Worm (Caenorhabditis elegans) whole organism, mixed stage, embryonic: Measurements from ENCODE around the gene cct-7.

Source experiments
- M03D4.4 ChIP-seq: sonication (generic microtip); optimal IDR thresholded peaks from 2 replicates; lab custom pipeline; 2017; ENCODE audit warnings: mild to moderate bottlenecking, missing genetic modification characterization, missing compliant biosample characterization
- bed-3 ChIP-seq: fragments of 200-800 bp; sonication (Bioruptor generic); optimal IDR thresholded peaks from 3 replicates; lab custom pipeline; 2018; ENCODE audit warnings: mild to moderate bottlenecking, missing genetic modification characterization, moderate library complexity, missing compliant biosample characterization
- blmp-1 ChIP-seq: fragments of 150-350 bp; optimal IDR thresholded peaks from 2 replicates; lab custom pipeline; 2014; ENCODE audit warnings: missing biosample characterization, missing genetic modification characterization
- ceh-39 ChIP-seq: fragments of 150-350 bp; optimal IDR thresholded peaks from 2 replicates; lab custom pipeline; 2014; ENCODE audit warnings: missing biosample characterization, missing genetic modification characterization
- ceh-83 ChIP-seq: fragments of 200-800 bp; sonication (Bioruptor generic); optimal IDR thresholded peaks from 2 replicates; lab custom pipeline; 2018; ENCODE audit warnings: mild to moderate bottlenecking, missing genetic modification characterization, missing compliant biosample characterization
- ces-1 ChIP-seq: fragments of 150-350 bp; optimal IDR thresholded peaks from 2 replicates; lab custom pipeline; 2014; ENCODE audit warnings: missing biosample characterization, missing genetic modification reagents, missing genetic modification characterization
- drap-1 ChIP-seq: fragments of 200-800 bp; sonication (Bioruptor generic); optimal IDR thresholded peaks from 3 replicates; lab custom pipeline; 2018; ENCODE audit warnings: mild to moderate bottlenecking, missing genetic modification characterization, missing compliant biosample characterization
- elt-1 ChIP-seq: sonication (generic microtip); optimal IDR thresholded peaks from 2 replicates; lab custom pipeline; 2017; ENCODE audit warnings: missing genetic modification characterization, mild to moderate bottlenecking, missing compliant biosample characterization, antibody characterized with exemption, moderate library complexity, borderline replicate concordance; ENCODE audit not compliant: insufficient read depth
- elt-3 ChIP-seq: fragments of 150-350 bp; optimal IDR thresholded peaks from 2 replicates; lab custom pipeline; 2014; ENCODE audit warnings: missing biosample characterization, missing genetic modification characterization
- flh-1 ChIP-seq: fragments of 200-800 bp; sonication (Bioruptor generic); optimal IDR thresholded peaks from 2 replicates; lab custom pipeline; 2018; ENCODE audit warnings: mild to moderate bottlenecking, missing genetic modification characterization, moderate library complexity, missing compliant biosample characterization
- ham-2 ChIP-seq: fragments of 200-800 bp; sonication (Bioruptor generic); optimal IDR thresholded peaks from 2 replicates; lab custom pipeline; 2018; ENCODE audit warnings: mild to moderate bottlenecking, missing genetic modification characterization, missing compliant biosample characterization
- lin-32 ChIP-seq: fragments of 200-800 bp; sonication (Bioruptor generic); optimal IDR thresholded peaks from 2 replicates; lab custom pipeline; 2018; ENCODE audit warnings: mild to moderate bottlenecking, missing genetic modification characterization, missing compliant biosample characterization
- lsy-2 ChIP-seq: fragments of 150-350 bp; optimal IDR thresholded peaks from 2 replicates; lab custom pipeline; 2014; ENCODE audit warnings: missing biosample characterization, missing genetic modification characterization
- mab-5 ChIP-seq: fragments of 150-350 bp; optimal IDR thresholded peaks from 2 replicates; lab custom pipeline; 2014; ENCODE audit warnings: missing biosample characterization, missing genetic modification characterization
- mep-1 ChIP-seq: fragments of 150-350 bp; optimal IDR thresholded peaks from 2 replicates; lab custom pipeline; 2017; ENCODE audit warnings: missing biosample characterization, missing genetic modification reagents, missing genetic modification characterization, inconsistent platforms
- mls-2 ChIP-seq: sonication (generic microtip); optimal IDR thresholded peaks from 2 replicates; lab custom pipeline; 2016; ENCODE audit warnings: mild to moderate bottlenecking, missing genetic modification characterization, moderate library complexity, missing compliant biosample characterization
- nhr-12 ChIP-seq: fragments of 150-350 bp; optimal IDR thresholded peaks from 2 replicates; lab custom pipeline; 2014; ENCODE audit warnings: missing biosample characterization, missing genetic modification characterization
- nhr-2 ChIP-seq: fragments of 150-350 bp; optimal IDR thresholded peaks from 2 replicates; lab custom pipeline; 2014; ENCODE audit warnings: missing biosample characterization, missing genetic modification characterization
- nhr-237 ChIP-seq: fragments of 150-350 bp; optimal IDR thresholded peaks from 2 replicates; lab custom pipeline; 2014; ENCODE audit warnings: missing biosample characterization, missing genetic modification characterization
- nhr-76 ChIP-seq: sonication (generic microtip); optimal IDR thresholded peaks from 2 replicates; lab custom pipeline; 2017; ENCODE audit warnings: missing biosample characterization, missing genetic modification characterization
- pha-4 ChIP-seq: fragments of 150-350 bp; optimal IDR thresholded peaks from 2 replicates; lab custom pipeline; 2018; ENCODE audit warnings: missing biosample characterization, missing genetic modification reagents, missing genetic modification characterization
- sem-2 ChIP-seq: fragments of 200-800 bp; sonication (Bioruptor generic); optimal IDR thresholded peaks from 2 replicates; lab custom pipeline; 2018; ENCODE audit warnings: mild to moderate bottlenecking, missing genetic modification characterization, missing compliant biosample characterization
- snpc-4 ChIP-seq: fragments of 150-350 bp; optimal IDR thresholded peaks from 2 replicates; lab custom pipeline; 2014; ENCODE audit warnings: missing biosample characterization, missing genetic modification characterization
- sptf-1 ChIP-seq: sonication (generic microtip); optimal IDR thresholded peaks from 2 replicates; lab custom pipeline; 2017; ENCODE audit warnings: mild to moderate bottlenecking, missing genetic modification characterization, moderate library complexity, missing compliant biosample characterization
- tbx-8 ChIP-seq: fragments of 200-800 bp; sonication (Bioruptor generic); optimal IDR thresholded peaks from 2 replicates; lab custom pipeline; 2018; ENCODE audit warnings: mild to moderate bottlenecking, missing genetic modification characterization, moderate library complexity, missing compliant biosample characterization
- unc-120 ChIP-seq: sonication (generic microtip); optimal IDR thresholded peaks from 2 replicates; lab custom pipeline; 2017; ENCODE audit warnings: missing genetic modification characterization, missing compliant biosample characterization; ENCODE audit not compliant: poor library complexity, severe bottlenecking
- unc-39 ChIP-seq: fragments of 150-350 bp; optimal IDR thresholded peaks from 2 replicates; lab custom pipeline; 2014; ENCODE audit warnings: missing biosample characterization, missing genetic modification characterization
- unc-62 ChIP-seq: fragments of 150-350 bp; optimal IDR thresholded peaks from 2 replicates; lab custom pipeline; 2014; ENCODE audit warnings: missing biosample characterization, missing genetic modification reagents, missing genetic modification characterization
- ztf-11 ChIP-seq: fragments of 150-350 bp; optimal IDR thresholded peaks from 2 replicates; lab custom pipeline; 2014; ENCODE audit warnings: missing biosample characterization, missing genetic modification characterization

cct-7 gene

ce11 chrV:1848590-1848989 lies 23.5 kb upstream of the cct-7 start:
- TF ChIP-seq flh-1 (GFP tag; lab: Kevin White, UChicago): no peak
- TF ChIP-seq ces-1 (GFP tag; lab: Kevin White, UChicago): no peak
- TF ChIP-seq tbx-8 (GFP tag; lab: Kevin White, UChicago): no peak
- no peak for TF ChIP-seq M03D4.4 (tag; lab: Kevin White, UChicago)
- peak; percentile 71 for TF ChIP-seq ham-2 (GFP tag; lab: Kevin White, UChicago)

- peak; percentile 25 for TF ChIP-seq sptf-1 (tag; lab: Kevin White, UChicago)
Observed at ce11 chrV:1849992-1850391, 22.1 kb upstream of the cct-7 start.

ce11 chrV:1855087-1855486 lies 17.0 kb upstream of the cct-7 start:
- TF ChIP-seq nhr-76 (tag; lab: Kevin White, UChicago) (no peak), ztf-11 (tag; lab: Kevin White, UChicago) (no peak)

- TF ChIP-seq ceh-39 (tag; lab: Kevin White, UChicago) (no peak), unc-62 (GFP tag; lab: Kevin White, UChicago) (no peak), lsy-2 (tag; lab: Kevin White, UChicago) (no peak), elt-1 (tag; lab: Kevin White, UChicago) (no peak), nhr-76 (tag; lab: Kevin White, UChicago) (no peak), ceh-83 (GFP tag; lab: Kevin White, UChicago) (no peak), drap-1 (no peak), M03D4.4 (tag; lab: Kevin White, UChicago) (no peak), mep-1 (tag; lab: Kevin White, UChicago) (no peak), sem-2 (GFP tag; lab: Kevin White, UChicago) (no peak), ham-2 (GFP tag; lab: Kevin White, UChicago) (no peak), snpc-4 (no peak), nhr-12 (no peak), pha-4 (tag; lab: Kevin White, UChicago) (no peak), nhr-2 (tag; lab: Kevin White, UChicago) (no peak)
Observed at ce11 chrV:1856176-1856575, 15.9 kb upstream of the cct-7 start, which contains the start of gene T10B5.10. Gene T10B5.10, minus strand, starts transcription at chrV:1856276.

- TF ChIP-seq ceh-39 (tag; lab: Kevin White, UChicago): no peak
- no peak for TF ChIP-seq pha-4 (tag; lab: Kevin White, UChicago)
- TF ChIP-seq unc-62 (GFP tag; lab: Kevin White, UChicago): no peak
- TF ChIP-seq lin-32 (GFP tag; lab: Kevin White, UChicago): no peak
- TF ChIP-seq nhr-76 (tag; lab: Kevin White, UChicago): no peak
- TF ChIP-seq snpc-4: no peak
- TF ChIP-seq lsy-2 (tag; lab: Kevin White, UChicago): no peak
- TF ChIP-seq elt-3 (tag; lab: Kevin White, UChicago): no peak
- no peak for TF ChIP-seq sptf-1 (tag; lab: Kevin White, UChicago)
- TF ChIP-seq unc-39 (tag; lab: Kevin White, UChicago): no peak
- TF ChIP-seq mep-1 (tag; lab: Kevin White, UChicago): no peak
- TF ChIP-seq nhr-237 (tag; lab: Kevin White, UChicago): no peak
Observed at ce11 chrV:1857840-1858239, 14.2 kb upstream of the cct-7 start.

- no peak for TF ChIP-seq unc-120 (tag; lab: Kevin White, UChicago)
- TF ChIP-seq nhr-76 (tag; lab: Kevin White, UChicago): no peak
- TF ChIP-seq mab-5 (tag; lab: Kevin White, UChicago): no peak
- TF ChIP-seq ces-1 (GFP tag; lab: Kevin White, UChicago): peak; percentile 82
- TF ChIP-seq elt-3 (tag; lab: Kevin White, UChicago): no peak
Observed at ce11 chrV:1862954-1863353, 9.1 kb upstream of the cct-7 start.

- no peak for TF ChIP-seq elt-3 (tag; lab: Kevin White, UChicago)
- no peak for TF ChIP-seq mls-2 (tag; lab: Kevin White, UChicago)
- no peak for TF ChIP-seq blmp-1 (tag; lab: Kevin White, UChicago)
- TF ChIP-seq bed-3: no peak
- no peak for TF ChIP-seq sptf-1 (tag; lab: Kevin White, UChicago)
- TF ChIP-seq M03D4.4 (tag; lab: Kevin White, UChicago): no peak
- TF ChIP-seq flh-1 (GFP tag; lab: Kevin White, UChicago): no peak
Observed at ce11 chrV:1864997-1865396, 7.0 kb upstream of the cct-7 start.
